Fruit fly (Drosophila melanogaster) whole organism: ENCODE data around the gene ND-ACP.

Experiments
- CG8478 ChIP-seq: fragments of >200 bp; optimal IDR thresholded peaks from 2 replicates; lab custom pipeline; 2018; ENCODE audit warnings: inconsistent platforms
- Dll ChIP-seq: fragments of >200 bp; optimal IDR thresholded peaks from 2 replicates; lab custom pipeline; 2017
- pan ChIP-seq: fragments of >200 bp; optimal IDR thresholded peaks from 2 replicates; lab custom pipeline; 2017
- psq ChIP-seq: fragments of >200 bp; optimal IDR thresholded peaks from 2 replicates; lab custom pipeline; 2017
- usp ChIP-seq: fragments of >200 bp; optimal IDR thresholded peaks from 2 replicates; lab custom pipeline; 2017; ENCODE audit warnings: missing biosample characterization, missing genetic modification characterization, mixed read lengths

DNA sequence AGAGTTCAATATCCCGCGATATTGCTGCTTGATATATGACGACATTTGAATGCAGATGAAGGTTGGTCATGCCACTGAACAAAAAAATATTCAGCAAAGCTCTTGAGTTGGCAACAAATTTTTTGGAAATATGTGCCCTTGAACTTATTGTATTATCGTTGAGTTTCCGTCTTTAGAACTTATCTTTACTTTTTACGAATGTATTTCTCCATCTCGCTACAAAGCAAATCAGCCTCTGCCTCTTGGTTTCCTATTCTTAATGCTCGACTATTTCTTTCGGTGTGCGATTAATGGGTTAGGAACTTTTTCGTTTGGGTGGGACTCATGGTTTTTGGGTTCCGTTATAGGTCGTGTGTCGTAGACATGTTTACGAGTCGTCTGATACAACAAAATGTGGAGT lies 6.6 kb upstream of the ND-ACP start:
- TF ChIP-seq psq (lab: Kevin White, UChicago), result no peak
- TF ChIP-seq pan (lab: Kevin White, UChicago), result no peak
- no peak for TF ChIP-seq CG8478 (lab: Kevin White, UChicago)
- no peak for TF ChIP-seq usp (GFP tag; lab: Kevin White, UChicago)
- TF ChIP-seq Dll, result no peak
